Worm (Caenorhabditis elegans) whole organism, early embryonic: ENCODE measurements around the gene gnrr-5.

Experiments
- F13C5.2 ChIP-seq: sonication (generic microtip); optimal IDR thresholded peaks from 2 replicates; lab custom pipeline; 2017; ENCODE audit warnings: mild to moderate bottlenecking, missing genetic modification characterization, inconsistent platforms, missing compliant biosample characterization
- ama-1 ChIP-seq: fragments of 150-350 bp; optimal IDR thresholded peaks from 2 replicates; lab custom pipeline; 2014
- ceh-13 ChIP-seq: fragments of 200-800 bp; sonication (Bioruptor generic); optimal IDR thresholded peaks from 2 replicates; lab custom pipeline; 2018; ENCODE audit warnings: mild to moderate bottlenecking, missing genetic modification characterization, missing compliant biosample characterization
- ets-7 ChIP-seq: sonication (generic microtip); optimal IDR thresholded peaks from 2 replicates; lab custom pipeline; 2016; ENCODE audit warnings: missing genotype, missing genetic modification characterization, missing compliant biosample characterization
- hmg-4 ChIP-seq: fragments of 200-800 bp; sonication (Bioruptor generic); optimal IDR thresholded peaks from 2 replicates; lab custom pipeline; 2018; ENCODE audit warnings: mild to moderate bottlenecking, missing genetic modification characterization, missing compliant biosample characterization
- pes-1 ChIP-seq: fragments of 200-800 bp; sonication (Bioruptor generic); IDR thresholded peaks from 2 replicates; pipeline ENCODE4 v1.3.6; 2022; ENCODE audit warnings: missing genetic modification reagents, missing genetic modification characterization, missing compliant biosample characterization
- scrt-1 ChIP-seq: fragments of 200-800 bp; sonication (Bioruptor generic); IDR thresholded peaks from 2 replicates; pipeline ENCODE4 v1.3.6; 2022; ENCODE audit warnings: missing genetic modification characterization, missing compliant biosample characterization
- sea-1 ChIP-seq: fragments of 200-800 bp; sonication (Bioruptor generic); conservative IDR thresholded peaks from 2 replicates; pipeline ENCODE4 v1.3.6; 2022; ENCODE audit warnings: missing genetic modification characterization, missing compliant biosample characterization
- tbx-11 ChIP-seq: fragments of 200-800 bp; sonication (Bioruptor generic); IDR thresholded peaks from 2 replicates; pipeline ENCODE4 v1.3.6; 2022; ENCODE audit warnings: missing genetic modification characterization, missing compliant biosample characterization

DNA sequence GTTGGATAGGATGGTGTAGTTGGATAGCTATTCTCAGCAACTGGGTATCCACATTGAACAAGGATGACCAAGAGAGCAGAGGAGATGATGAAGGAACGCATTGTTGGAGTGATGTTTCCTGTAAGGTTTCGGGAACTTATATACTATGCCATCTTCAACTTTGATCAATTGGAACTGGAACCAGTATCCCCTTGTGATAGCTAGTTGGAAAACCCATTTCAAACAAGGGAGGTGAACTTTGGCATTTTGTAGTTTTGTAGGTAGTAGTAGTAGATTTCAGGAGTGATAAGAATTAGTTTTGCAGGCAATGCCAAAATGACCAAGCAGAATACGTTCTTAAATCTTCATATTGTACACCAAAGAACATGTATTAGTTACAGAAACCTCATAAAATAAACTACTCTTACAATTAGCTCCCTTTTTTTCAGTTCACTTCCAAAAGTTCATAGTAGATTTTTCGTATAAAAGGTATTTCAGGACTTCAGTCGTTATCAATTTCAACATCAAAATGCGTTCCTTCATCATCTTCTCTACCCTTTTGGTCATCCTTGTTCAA, 34.7 kb downstream of the gnrr-5 start, which contains the start of the genes Y47D7A.7 and Y47D7A.2:
- TF ChIP-seq sea-1 (GFP tag; lab: Robert Waterston, UW), result no peak
- no peak for TF ChIP-seq F13C5.2
- TF ChIP-seq ceh-13 (GFP tag; lab: Kevin White, UChicago), result no peak
- TF ChIP-seq pes-1 (GFP tag; lab: Robert Waterston, UW), result no peak
- no peak for TF ChIP-seq ama-1
- TF ChIP-seq scrt-1 (GFP tag; lab: Robert Waterston, UW), result no peak
- TF ChIP-seq hmg-4 (GFP tag; lab: Kevin White, UChicago), result no peak
- TF ChIP-seq ets-7, result no peak
- TF ChIP-seq tbx-11 (GFP tag; lab: Robert Waterston, UW), result no peak
